Fruit fly (Drosophila melanogaster): Measurements from ENCODE around the gene CG9503.
A peak's percentile ranks its signal among the peaks of the same experiment; 100 is the strongest.

The CG9503 gene

DNA sequence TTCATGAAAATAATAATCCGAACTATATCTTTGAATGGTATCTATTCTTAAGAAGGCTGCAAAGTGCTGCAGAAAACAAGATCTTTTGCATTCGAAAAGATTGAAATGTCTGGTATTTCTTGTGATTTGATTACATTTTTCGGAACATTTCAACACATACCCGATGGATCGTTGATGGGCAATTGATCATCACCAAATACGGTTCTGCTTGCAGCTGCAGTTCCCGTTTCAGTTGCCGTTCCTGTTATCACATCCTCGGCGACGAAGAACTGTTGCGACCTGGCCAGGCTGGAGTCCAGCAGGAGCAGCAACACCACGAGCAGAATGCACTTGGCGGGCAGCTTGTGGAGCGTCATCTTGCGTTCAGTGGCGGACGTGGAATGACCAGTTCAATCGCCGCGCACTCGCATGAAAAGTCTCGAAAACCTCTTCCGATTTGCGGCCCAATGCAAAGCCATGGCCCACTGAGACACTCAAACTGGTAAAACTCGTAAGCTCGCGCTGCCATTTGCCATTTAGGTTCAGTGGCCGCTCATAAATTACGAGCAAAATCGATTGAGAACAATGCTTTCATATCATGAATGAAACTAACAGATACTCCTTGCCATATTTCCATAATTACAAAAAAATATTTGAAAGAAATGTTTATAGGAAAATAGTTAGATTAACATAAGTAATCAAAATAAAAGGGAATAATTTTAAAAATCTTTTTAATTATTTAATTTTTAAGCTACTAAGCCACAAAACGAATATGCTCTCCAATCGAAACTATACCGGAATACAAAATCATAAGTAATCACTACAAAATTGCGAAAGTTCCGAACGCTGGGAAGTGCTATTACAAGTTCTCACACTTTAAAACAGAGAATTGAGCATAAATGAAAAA, 12.6 kb downstream of the CG9503 start, which contains the start of gene CG14406:
Gene CG14406 (minus strand): TSS at position 382 of the 886 bp plus-strand sequence.
- peak; percentile 25 for TF ChIP-seq h (GFP tag; optimal IDR thresholded peaks at IDR 0.05)
- TF ChIP-seq usp (GFP tag; optimal IDR thresholded peaks at IDR 0.05): no peak
- peak; percentile 37 for TF ChIP-seq HLH106 (tag; optimal IDR thresholded peaks at IDR 0.05)

DNA sequence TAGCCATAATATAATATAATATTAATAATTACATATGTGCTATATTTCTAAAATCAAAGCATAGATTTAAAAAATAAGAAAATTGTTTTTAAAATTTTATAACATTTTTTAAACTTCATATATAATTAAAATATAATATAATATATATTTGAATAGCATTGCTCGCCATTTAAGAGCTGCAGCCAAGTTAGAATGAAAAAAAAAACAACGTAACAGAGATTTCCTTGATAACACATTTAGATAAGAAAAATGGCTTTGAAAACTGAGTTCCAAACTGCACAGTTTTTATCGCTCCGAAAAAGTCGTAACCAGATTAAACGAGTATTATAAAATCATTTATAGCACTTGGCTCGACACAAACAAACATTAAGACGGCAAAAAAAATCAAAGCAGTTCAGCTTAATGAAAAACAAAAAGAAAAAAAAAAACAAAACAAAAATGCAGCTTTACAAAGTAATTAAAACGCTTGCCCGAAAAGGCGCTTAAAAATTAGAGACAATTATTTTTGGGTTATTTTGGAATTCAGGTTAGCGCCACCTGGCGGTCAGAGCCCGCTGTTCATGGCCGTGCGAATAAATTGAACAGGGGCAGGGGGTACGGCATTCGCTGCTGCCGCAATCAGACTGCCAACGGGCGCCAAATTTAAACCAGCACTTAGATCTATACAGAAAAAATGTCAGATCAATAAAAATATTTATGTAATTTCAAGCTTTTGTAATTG, 13.5 kb downstream of the CG9503 start, which contains the start of gene fiz:
Gene fiz (minus strand): TSS at position 51 of the 721 bp plus-strand sequence.
- TF ChIP-seq Hnf4 (GFP tag; optimal IDR thresholded peaks at IDR 0.05): no peak
- TF ChIP-seq CrebA (GFP tag; optimal IDR thresholded peaks at IDR 0.05; ENCODE audit: borderline replicate concordance): no peak
- TF ChIP-seq Myc (optimal IDR thresholded peaks at IDR 0.05): no peak
- TF ChIP-seq Jra (GFP tag; optimal IDR thresholded peaks at IDR 0.05): no peak
- no peak for TF ChIP-seq br (GFP tag; optimal IDR thresholded peaks at IDR 0.05)
- no peak for TF ChIP-seq CG9705 (GFP tag; optimal IDR thresholded peaks at IDR 0.05)
- TF ChIP-seq dmrt93B (GFP tag; optimal IDR thresholded peaks at IDR 0.05): no peak
- no peak for TF ChIP-seq sv (GFP tag; optimal IDR thresholded peaks at IDR 0.05)
- no peak for TF ChIP-seq ey (GFP tag; optimal IDR thresholded peaks at IDR 0.05)
- no peak for TF ChIP-seq Mio (GFP tag; optimal IDR thresholded peaks at IDR 0.05)
- TF ChIP-seq psq (GFP tag; optimal IDR thresholded peaks at IDR 0.05): no peak
- TF ChIP-seq dsf (GFP tag; optimal IDR thresholded peaks at IDR 0.05; ENCODE audit: borderline replicate concordance): no peak

DNA sequence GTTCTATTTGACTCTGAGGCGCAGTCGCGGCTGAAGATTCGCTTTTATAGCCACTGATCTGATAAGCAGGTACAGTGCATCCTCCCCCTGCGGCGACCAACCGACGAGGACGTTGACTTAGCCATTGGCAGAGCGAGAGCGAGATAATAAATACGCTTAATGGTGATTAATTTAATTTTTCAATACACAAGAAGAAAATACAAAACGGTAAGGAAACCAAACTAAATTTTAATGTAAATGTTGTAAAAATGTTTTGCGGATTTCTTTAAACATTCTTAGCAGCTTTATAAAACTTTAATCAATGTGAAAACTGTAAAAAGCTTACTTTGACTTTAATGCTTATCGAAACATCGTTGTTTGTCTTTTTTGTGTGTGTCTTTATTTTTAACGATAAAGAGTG, 14.2 kb downstream of the CG9503 start:
- peak; percentile 24 for TF ChIP-seq rgr (GFP tag; optimal IDR thresholded peaks at IDR 0.05)
- TF ChIP-seq fru (GFP tag; optimal IDR thresholded peaks at IDR 0.05): peak; percentile 10
- TF ChIP-seq brk (GFP tag; optimal IDR thresholded peaks at IDR 0.05): no peak
- no peak for TF ChIP-seq tai (GFP tag; optimal IDR thresholded peaks at IDR 0.05)
- no peak for TF ChIP-seq sv (GFP tag; optimal IDR thresholded peaks at IDR 0.05)
- TF ChIP-seq Hr83 (GFP tag; optimal IDR thresholded peaks at IDR 0.05; ENCODE audit: poor library complexity, severe bottlenecking): no peak
- peak in 1 of 2 experiments; percentile 3 for TF ChIP-seq foxo (GFP tag; optimal IDR thresholded peaks at IDR 0.05)
- peak; percentile 25 for TF ChIP-seq HLH106 (tag; optimal IDR thresholded peaks at IDR 0.05)
- no peak for TF ChIP-seq pan (optimal IDR thresholded peaks at IDR 0.05)
- no peak for TF ChIP-seq Rel (GFP tag; optimal IDR thresholded peaks at IDR 0.05)
- TF ChIP-seq Rel (tag; optimal IDR thresholded peaks at IDR 0.05): no peak
- TF ChIP-seq psq (GFP tag; optimal IDR thresholded peaks at IDR 0.05): no peak
- TF ChIP-seq Mio (GFP tag; optimal IDR thresholded peaks at IDR 0.05): no peak
- TF ChIP-seq Hnf4 (GFP tag; optimal IDR thresholded peaks at IDR 0.05): peak; percentile 10
- no peak for TF ChIP-seq dmrt93B (GFP tag; optimal IDR thresholded peaks at IDR 0.05)
- TF ChIP-seq h (GFP tag; optimal IDR thresholded peaks at IDR 0.05): peak; percentile 11
- no peak for TF ChIP-seq ey (GFP tag; optimal IDR thresholded peaks at IDR 0.05)
- TF ChIP-seq Dfd (GFP tag; optimal IDR thresholded peaks at IDR 0.05): no peak
- TF ChIP-seq Hr78 (GFP tag; optimal IDR thresholded peaks at IDR 0.05): no peak
- TF ChIP-seq CG32264 (GFP tag; optimal IDR thresholded peaks at IDR 0.05): no peak

DNA sequence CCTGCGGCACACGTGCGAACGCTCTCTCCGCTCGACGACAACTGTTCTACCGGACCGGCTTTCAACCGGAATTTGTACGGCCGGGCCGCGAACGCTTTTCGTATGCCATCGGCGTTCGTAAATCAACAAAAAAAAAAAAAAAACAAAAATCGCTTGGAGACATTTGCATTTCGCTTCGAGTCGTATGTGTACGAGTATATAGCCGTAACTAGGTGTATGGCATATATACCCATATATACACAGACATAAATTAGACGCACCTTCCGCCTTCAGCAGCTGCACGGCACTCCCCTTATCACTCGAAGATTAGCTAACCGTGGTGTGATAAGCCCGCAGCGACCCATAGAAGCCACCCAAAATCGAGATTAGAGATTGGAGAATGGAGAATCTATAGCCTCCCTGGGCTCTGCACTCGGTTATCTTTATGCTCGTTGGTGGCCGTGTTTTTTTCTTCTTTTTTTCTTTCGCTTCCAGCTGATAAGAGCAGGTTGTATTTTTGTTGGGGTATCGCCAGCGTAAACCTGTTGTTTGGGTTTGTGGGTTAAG, 17.7 kb downstream of the CG9503 start, which contains the start of gene CG9512:
Gene CG9512 (minus strand): TSS at position 51 of the 546 bp plus-strand sequence.
- peak; percentile 2 for TF ChIP-seq CrebA (GFP tag; optimal IDR thresholded peaks at IDR 0.05; ENCODE audit: borderline replicate concordance)
- TF ChIP-seq ey (GFP tag; optimal IDR thresholded peaks at IDR 0.05): no peak

DNA sequence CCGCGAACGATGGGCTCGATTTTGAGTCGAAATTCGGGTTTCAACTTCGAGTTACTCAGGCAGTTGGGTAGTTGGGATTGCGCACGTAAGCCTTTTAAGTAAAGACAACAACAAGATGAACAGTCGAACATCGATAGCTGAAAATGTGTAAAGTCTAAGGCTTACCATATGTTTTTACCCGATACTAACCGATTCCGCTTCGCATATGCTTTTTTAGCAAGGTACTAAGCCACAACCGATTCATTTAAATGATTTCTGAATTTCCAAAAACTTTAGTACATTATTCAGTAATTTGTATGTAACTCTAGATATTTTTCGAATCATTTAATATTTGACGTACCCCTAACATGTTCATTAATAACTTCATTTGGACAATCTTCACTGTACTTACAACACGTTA, 25.7 kb downstream of the CG9503 start:
- TF ChIP-seq Sp1 (GFP tag; optimal IDR thresholded peaks at IDR 0.05) (peak; percentile 41), psq (GFP tag; optimal IDR thresholded peaks at IDR 0.05) (peak; percentile 1), h (GFP tag; optimal IDR thresholded peaks at IDR 0.05) (peak; percentile 16), GATAd (GFP tag; optimal IDR thresholded peaks at IDR 0.05) (no peak), dmrt93B (GFP tag; optimal IDR thresholded peaks at IDR 0.05) (peak; percentile 13), Jra (GFP tag; optimal IDR thresholded peaks at IDR 0.05) (no peak), fru (GFP tag; optimal IDR thresholded peaks at IDR 0.05) (peak; percentile 61)
